Fruit fly (Drosophila melanogaster) whole organism, wandering third instar larva: Measurements from ENCODE around the gene sofe.

Experiments
- Abd-B ChIP-seq: fragments of >200 bp; optimal IDR thresholded peaks from 2 replicates; lab custom pipeline; 2017; ENCODE audit warnings: missing biosample characterization, missing genetic modification characterization
- CG32264 ChIP-seq: fragments of 200-800 bp; sonication (Bioruptor generic); optimal IDR thresholded peaks from 2 replicates; lab custom pipeline; 2016; ENCODE audit warnings: missing biosample characterization, missing genetic modification characterization
- CG9705 ChIP-seq: fragments of 200-800 bp; sonication (Bioruptor generic); optimal IDR thresholded peaks from 2 replicates; lab custom pipeline; 2018; ENCODE audit warnings: missing biosample characterization, mild to moderate bottlenecking, missing genetic modification characterization
- CrebA ChIP-seq: fragments of 200-800 bp; sonication (Bioruptor generic); optimal IDR thresholded peaks from 2 replicates; lab custom pipeline; 2016; ENCODE audit warnings: missing biosample characterization, mild to moderate bottlenecking, missing genetic modification characterization, borderline replicate concordance
- Dfd ChIP-seq: fragments of >200 bp; optimal IDR thresholded peaks from 2 replicates; lab custom pipeline; 2017; ENCODE audit warnings: missing biosample characterization, missing genetic modification characterization
- Dif ChIP-seq: fragments of 200-275, 200-300 bp; sonication (Bioruptor generic); optimal IDR thresholded peaks from 2 replicates; lab custom pipeline; 2018; ENCODE audit warnings: missing biosample characterization, missing genetic modification characterization; ENCODE audit not compliant: partially characterized antibody
- HLH106 ChIP-seq: fragments of 200-800 bp; optimal IDR thresholded peaks from 3 replicates; lab custom pipeline; 2019; ENCODE audit warnings: missing biosample characterization, mild to moderate bottlenecking, missing genetic modification characterization, moderate library complexity
- Hr78 ChIP-seq: fragments of >200 bp; optimal IDR thresholded peaks from 2 replicates; lab custom pipeline; 2017; ENCODE audit warnings: missing biosample characterization, missing genetic modification characterization
- Jra ChIP-seq: sonication (Bioruptor generic); optimal IDR thresholded peaks from 2 replicates; lab custom pipeline; 2016; ENCODE audit warnings: missing biosample characterization, missing genetic modification characterization
- Mio ChIP-seq: sonication (Bioruptor generic); optimal IDR thresholded peaks from 2 replicates; lab custom pipeline; 2016; ENCODE audit warnings: missing biosample characterization, missing genetic modification characterization
- Myc ChIP-seq: fragments of >200 bp; optimal IDR thresholded peaks from 2 replicates; lab custom pipeline; 2017
- N ChIP-seq: fragments of >200 bp; optimal IDR thresholded peaks from 2 replicates; lab custom pipeline; 2018; ENCODE audit warnings: missing biosample characterization, missing external identifiers, missing genetic modification characterization
- Sp1 ChIP-seq: fragments of 200-800 bp; sonication (Bioruptor generic); optimal IDR thresholded peaks from 3 replicates; lab custom pipeline; 2019; ENCODE audit warnings: missing biosample characterization, mild to moderate bottlenecking, missing genetic modification characterization, moderate library complexity
- brk ChIP-seq: fragments of 200-800 bp; sonication (Bioruptor generic); optimal IDR thresholded peaks from 2 replicates; lab custom pipeline; 2016; ENCODE audit warnings: missing biosample characterization, mild to moderate bottlenecking, missing genetic modification characterization
- dl ChIP-seq, 2 experiments: fragments of 175-275, 200-275 bp in 1 of 2; fragments of 200-275 bp in 1 of 2; sonication (Bioruptor generic); optimal IDR thresholded peaks; lab custom pipeline; 2018; ENCODE audit warnings: mild to moderate bottlenecking in 2 of 2, missing biosample characterization in 2 of 2, missing genetic modification characterization in 2 of 2, moderate library complexity in 2 of 2; ENCODE audit not compliant: partially characterized antibody in 2 of 2, insufficient read depth in 1 of 2
- dmrt93B ChIP-seq: fragments of 200-800 bp; sonication (Bioruptor generic); optimal IDR thresholded peaks from 2 replicates; lab custom pipeline; 2018; ENCODE audit warnings: missing biosample characterization, mild to moderate bottlenecking, missing genetic modification characterization
- dsf ChIP-seq: sonication (Bioruptor generic); optimal IDR thresholded peaks from 2 replicates; lab custom pipeline; 2016; ENCODE audit warnings: missing biosample characterization, missing genetic modification characterization, borderline replicate concordance
- ey ChIP-seq: fragments of 200-800 bp; sonication (Bioruptor generic); optimal IDR thresholded peaks from 2 replicates; lab custom pipeline; 2016; ENCODE audit warnings: missing biosample characterization, missing genetic modification characterization
- foxo ChIP-seq, 2 experiments: fragments of 200-800 bp; sonication (Bioruptor generic); optimal IDR thresholded peaks; 2 replicates in 1 of 2; 3 replicates in 1 of 2; lab custom pipeline; 2016 to 2017; ENCODE audit warnings: missing biosample characterization in 2 of 2, missing genetic modification characterization in 2 of 2
- fru ChIP-seq: fragments of 200-800 bp; sonication (Bioruptor generic); optimal IDR thresholded peaks from 3 replicates; lab custom pipeline; 2016; ENCODE audit warnings: missing biosample characterization, mild to moderate bottlenecking, missing genetic modification characterization
- h ChIP-seq: fragments of 200-800 bp; sonication (Bioruptor generic); optimal IDR thresholded peaks from 3 replicates; lab custom pipeline; 2016; ENCODE audit warnings: missing biosample characterization, mild to moderate bottlenecking, missing genetic modification characterization
- jim ChIP-seq: fragments of 175-275, 200-325 bp; sonication (Bioruptor generic); optimal IDR thresholded peaks from 2 replicates; lab custom pipeline; 2016; ENCODE audit warnings: missing biosample characterization, mild to moderate bottlenecking, missing genetic modification characterization
- lola ChIP-seq: fragments of >200 bp; optimal IDR thresholded peaks from 2 replicates; lab custom pipeline; 2017; ENCODE audit warnings: missing biosample characterization, missing genetic modification characterization
- psq ChIP-seq: fragments of 200-800 bp; sonication (Bioruptor generic); optimal IDR thresholded peaks from 3 replicates; lab custom pipeline; 2017; ENCODE audit warnings: missing biosample characterization, mild to moderate bottlenecking, missing genetic modification characterization, moderate library complexity
- rgr ChIP-seq: fragments of 200-800 bp; sonication (Bioruptor generic); optimal IDR thresholded peaks from 3 replicates; lab custom pipeline; 2016; ENCODE audit warnings: missing biosample characterization, mild to moderate bottlenecking, missing genetic modification characterization
- sage ChIP-seq: fragments of 200-800 bp; sonication (Bioruptor generic); optimal IDR thresholded peaks from 2 replicates; lab custom pipeline; 2016; ENCODE audit warnings: missing biosample characterization, mild to moderate bottlenecking, missing genetic modification characterization
- sv ChIP-seq: fragments of 200-800 bp; sonication (Bioruptor generic); optimal IDR thresholded peaks from 3 replicates; lab custom pipeline; 2016; ENCODE audit warnings: missing biosample characterization, missing genetic modification characterization
- tai ChIP-seq: sonication (Bioruptor generic); optimal IDR thresholded peaks from 2 replicates; lab custom pipeline; 2016; ENCODE audit warnings: missing biosample characterization, missing genetic modification characterization
- usp ChIP-seq: fragments of >200 bp; optimal IDR thresholded peaks from 2 replicates; lab custom pipeline; 2017; ENCODE audit warnings: missing biosample characterization, missing genetic modification characterization

Gene sofe

DNA sequence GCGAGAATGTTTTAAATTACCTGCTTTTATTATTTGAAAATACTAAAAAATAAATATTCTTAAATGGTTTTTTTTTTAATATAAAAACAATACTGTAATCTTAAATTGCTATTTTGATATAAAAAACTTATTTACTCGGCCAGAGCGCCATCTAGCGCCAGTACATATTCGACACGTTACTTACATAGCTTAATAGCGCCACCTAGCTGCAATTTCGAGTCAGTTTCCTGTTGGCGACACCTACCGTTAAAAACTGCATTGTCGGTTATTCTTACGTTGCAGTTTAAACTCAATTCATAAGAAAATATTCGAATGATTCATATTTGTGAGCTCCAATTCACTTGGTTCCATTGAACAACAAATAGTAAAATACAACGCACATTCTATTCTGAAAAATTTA is 24.8 kb downstream of the sofe start (continued):
- peak; percentile 65 for TF ChIP-seq CG9705 (GFP tag; lab: Kevin White, UChicago)
- no peak for TF ChIP-seq Abd-B
- TF ChIP-seq ey: peak; percentile 42
- no peak for TF ChIP-seq Jra (GFP tag; lab: Kevin White, UChicago)
- TF ChIP-seq usp: no peak
- no peak for TF ChIP-seq dsf (GFP tag; lab: Kevin White, UChicago)
- TF ChIP-seq, all 38 proteins: peak for 17

DNA sequence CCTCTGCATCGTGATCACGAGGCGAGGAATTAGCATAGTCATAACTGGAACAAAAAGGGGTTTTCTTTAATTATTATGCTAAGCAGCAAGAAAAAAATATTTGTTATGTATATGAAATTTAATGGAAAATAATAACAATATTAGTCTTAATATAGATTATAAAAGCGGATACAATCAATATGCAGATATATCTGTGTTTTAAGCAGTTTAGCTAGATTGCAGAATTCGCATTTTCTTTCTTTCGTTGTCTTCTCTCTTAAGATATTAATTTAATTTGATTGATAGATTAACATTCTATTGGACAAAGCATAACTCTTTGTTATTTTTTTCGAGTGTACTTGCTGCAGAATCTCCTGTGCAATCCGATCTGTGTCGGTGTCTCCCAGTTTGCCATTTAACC is 29.9 kb downstream of the sofe start:
- TF ChIP-seq h (GFP tag; lab: Kevin White, UChicago) (no peak), sage (no peak), N (no peak), rgr (GFP tag; lab: Kevin White, UChicago) (no peak), CrebA (GFP tag; lab: Kevin White, UChicago) (no peak), lola (no peak), HLH106 (tag; lab: Kevin White, UChicago) (peak; percentile 22), Mio (GFP tag; lab: Kevin White, UChicago) (no peak), Sp1 (peak; percentile 18), Jra (GFP tag; lab: Kevin White, UChicago) (no peak), psq (GFP tag; lab: Kevin White, UChicago) (peak; percentile 11), Dfd (GFP tag; lab: Kevin White, UChicago) (no peak), Myc (lab: Kevin White, UChicago) (no peak), dmrt93B (no peak), tai (GFP tag; lab: Kevin White, UChicago) (no peak)

DNA sequence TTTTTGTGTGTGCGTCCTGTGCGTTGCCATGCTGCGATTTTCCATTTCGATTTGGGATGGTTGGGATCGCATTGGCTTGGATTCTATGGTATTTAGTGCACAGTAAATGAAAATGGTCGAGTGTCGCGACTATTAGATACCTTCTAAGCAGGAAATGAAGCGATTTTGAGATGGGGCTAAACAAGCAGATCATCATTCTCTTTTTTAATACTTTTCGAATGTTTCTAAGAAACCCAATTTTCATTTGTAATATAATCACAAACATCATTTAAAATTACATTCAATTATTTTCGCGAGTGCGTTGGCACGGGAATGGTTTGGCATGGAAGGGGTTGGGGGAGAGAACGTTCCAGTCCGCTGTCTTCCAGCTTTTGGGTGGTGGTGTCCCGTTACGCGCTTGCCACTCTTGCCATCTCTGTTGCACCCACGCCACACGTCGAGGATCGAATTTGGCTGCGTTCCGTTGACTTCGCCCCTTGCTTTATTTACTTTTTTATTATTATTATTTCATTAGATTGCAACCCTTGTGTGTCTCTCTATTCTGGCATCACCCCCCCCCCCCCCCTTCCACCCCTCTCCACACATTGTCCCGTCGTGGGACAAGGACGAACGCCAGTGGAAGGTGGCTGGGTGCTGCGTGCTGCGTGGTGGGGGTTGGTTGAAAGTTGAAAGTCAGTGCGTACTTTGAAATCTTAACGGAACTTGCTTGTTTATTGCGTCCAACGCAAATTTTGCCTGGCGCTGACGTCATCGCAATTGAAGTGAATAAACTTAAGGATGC is 31.7 kb downstream of the sofe start:
- no peak for TF ChIP-seq Hr78
- peak; percentile 40 for TF ChIP-seq Dfd (GFP tag; lab: Kevin White, UChicago)

DNA sequence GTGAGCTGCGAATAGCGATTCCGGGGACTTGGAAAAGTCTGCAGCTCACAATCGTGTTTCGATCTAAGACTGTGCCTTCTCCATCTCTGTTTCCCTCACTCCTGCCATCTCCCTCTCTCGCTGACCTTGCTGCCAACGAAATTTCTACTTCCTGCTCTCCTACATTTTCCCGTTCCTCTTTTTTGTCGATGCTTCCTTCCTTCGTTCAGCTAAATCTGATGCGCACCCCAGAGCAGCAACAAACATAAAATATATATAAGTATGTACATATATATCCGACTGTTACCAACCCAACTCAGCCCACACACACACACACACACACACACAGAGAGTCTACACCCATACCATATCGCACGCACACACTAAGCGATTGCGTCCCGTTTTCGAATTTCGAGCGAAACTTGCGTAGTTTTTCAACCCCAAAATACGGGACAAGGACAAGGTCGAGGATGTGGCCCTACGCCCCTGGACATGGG is 32.9 kb downstream of the sofe start, which contains the start of gene Imp:
Gene Imp, minus strand, starts transcription at position 51 of the 476 bp plus-strand sequence.
- peak; percentile 14 for TF ChIP-seq Dfd (GFP tag; lab: Kevin White, UChicago)
- TF ChIP-seq foxo (GFP tag; optimal IDR thresholded peaks at IDR 0.05; lab: Kevin White, UChicago): no peak

DNA sequence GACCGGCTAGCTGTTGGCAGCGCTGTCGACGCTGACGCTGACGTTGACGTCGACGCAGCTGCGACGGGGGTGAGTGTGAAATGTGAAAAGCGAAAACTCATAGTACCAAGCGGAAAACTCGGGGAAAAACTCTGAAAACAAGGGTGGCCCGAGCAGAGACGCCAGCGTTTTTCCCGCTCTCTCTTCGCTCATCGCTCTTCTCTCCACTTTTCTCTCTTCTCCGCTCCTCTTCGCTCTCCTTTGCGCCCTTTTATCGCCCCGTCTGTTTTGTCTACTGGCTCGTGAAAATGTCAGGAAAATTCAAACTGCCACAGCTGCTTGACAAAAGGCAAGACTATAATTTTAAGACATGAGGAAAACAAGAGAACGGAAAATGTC is 33.8 kb downstream of the sofe start:
- no peak for TF ChIP-seq CrebA (GFP tag; lab: Kevin White, UChicago)
- TF ChIP-seq usp: no peak
- TF ChIP-seq fru (GFP tag; lab: Kevin White, UChicago): no peak
- no peak for TF ChIP-seq Abd-B
- no peak for TF ChIP-seq Dif (GFP tag; lab: Kevin White, UChicago)
- no peak for TF ChIP-seq brk (GFP tag; lab: Kevin White, UChicago)
- no peak for TF ChIP-seq dl (GFP tag; optimal IDR thresholded peaks at IDR 0.05; lab: Kevin White, UChicago; ENCODE audit: insufficient read depth in 1 of 2, partially characterized antibody in 2 of 2)
- TF ChIP-seq Sp1: no peak
- no peak for TF ChIP-seq ey

DNA sequence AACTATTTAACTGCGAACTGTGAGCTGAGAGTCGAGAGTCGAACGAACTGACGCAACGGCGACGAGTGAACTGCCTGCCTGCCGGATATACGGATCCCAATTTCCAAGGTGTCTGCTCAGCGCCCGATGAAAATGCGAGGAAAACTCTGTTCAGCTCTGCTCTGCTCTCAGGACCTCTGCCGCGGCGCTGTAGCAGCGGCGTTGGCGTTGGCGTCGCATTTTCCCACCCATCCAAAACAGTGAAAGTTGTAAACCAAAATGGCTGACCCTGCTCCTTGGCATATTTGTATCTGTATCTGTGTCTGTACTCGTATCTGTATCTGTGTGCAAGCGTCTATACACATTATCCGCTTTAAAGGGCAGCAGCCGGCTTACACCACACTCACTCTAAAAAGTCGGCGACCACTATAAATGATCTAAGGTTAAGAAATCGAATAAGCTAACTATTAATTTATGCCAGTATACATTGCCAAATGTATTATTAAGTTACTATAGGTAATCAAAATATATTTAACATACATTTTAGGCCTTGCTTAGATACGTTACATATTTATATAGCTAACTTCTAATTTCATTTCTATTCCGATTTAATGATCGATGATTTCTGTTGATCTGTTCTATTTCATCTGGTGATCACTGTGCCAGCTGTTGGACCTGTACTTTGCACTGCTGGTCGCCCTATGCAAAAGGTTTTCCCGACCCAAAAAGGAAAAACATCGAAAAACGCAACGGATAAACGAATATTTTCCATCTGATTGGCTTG is 34.4 kb downstream of the sofe start:
- TF ChIP-seq fru (GFP tag; lab: Kevin White, UChicago): no peak
- no peak for TF ChIP-seq jim (GFP tag; lab: Kevin White, UChicago)
- no peak for TF ChIP-seq CG32264
- peak; percentile 11 for TF ChIP-seq sv (GFP tag; lab: Kevin White, UChicago)
- no peak for TF ChIP-seq lola
- TF ChIP-seq usp: no peak
- TF ChIP-seq dl (GFP tag; optimal IDR thresholded peaks at IDR 0.05; lab: Kevin White, UChicago; ENCODE audit: insufficient read depth in 1 of 2, partially characterized antibody in 2 of 2): no peak
